Fruit fly (Drosophila melanogaster) whole organism, embryonic: ENCODE results near the gene bun.
A peak's percentile ranks its signal among the peaks of the same experiment; 100 is the strongest.

Experiments used
- ATbp ChIP-seq: fragments of 200-800 bp; sonication (Bioruptor generic); optimal IDR thresholded peaks from 2 replicates; lab custom pipeline; 2017; ENCODE audit warnings: missing biosample characterization, mild to moderate bottlenecking, missing genetic modification characterization, missing genetic modification reagents
- Aef1 ChIP-seq: fragments of 200-800 bp; sonication (Bioruptor generic); IDR thresholded peaks from 3 replicates; pipeline ENCODE4 v1.3.6; 2022; ENCODE audit warnings: missing biosample characterization, missing genetic modification characterization
- CG10321 ChIP-seq: fragments of 200-800 bp; sonication (Bioruptor generic); IDR thresholded peaks from 2 replicates; pipeline ENCODE4 v1.3.6; 2022; ENCODE audit warnings: missing biosample characterization, missing genetic modification characterization
- CG10543 ChIP-seq: fragments of 200-800 bp; sonication (Bioruptor generic); optimal IDR thresholded peaks from 3 replicates; lab custom pipeline; 2017; ENCODE audit warnings: missing biosample characterization, mild to moderate bottlenecking, missing genetic modification characterization, moderate library complexity
- CG11085 ChIP-seq: fragments of 200-800 bp; sonication (Bioruptor generic); IDR thresholded peaks from 2 replicates; pipeline ENCODE4 v1.3.6; 2022; ENCODE audit warnings: missing biosample characterization, missing genetic modification characterization
- CG12744 ChIP-seq: fragments of 200-800 bp; sonication (Bioruptor generic); optimal IDR thresholded peaks from 2 replicates; lab custom pipeline; 2016; ENCODE audit warnings: missing biosample characterization, missing genetic modification characterization
- CG13296 ChIP-seq: fragments of 200-800 bp; sonication (Bioruptor generic); optimal IDR thresholded peaks from 3 replicates; lab custom pipeline; 2018; ENCODE audit warnings: missing biosample characterization, mild to moderate bottlenecking, missing genetic modification characterization
- CG13424 ChIP-seq: fragments of 200-800 bp; sonication (Bioruptor generic); optimal IDR thresholded peaks from 2 replicates; lab custom pipeline; 2019; ENCODE audit warnings: missing biosample characterization, mild to moderate bottlenecking, missing genetic modification characterization, moderate library complexity
- CG13894 ChIP-seq: fragments of 200-800 bp; sonication (Bioruptor generic); optimal IDR thresholded peaks from 3 replicates; lab custom pipeline; 2018; ENCODE audit warnings: missing biosample characterization, mild to moderate bottlenecking, missing genetic modification characterization, moderate library complexity
- CG14050 ChIP-seq: fragments of 200-800 bp; sonication (Bioruptor generic); IDR thresholded peaks from 3 replicates; pipeline ENCODE4 v1.3.6; 2022; ENCODE audit warnings: missing biosample characterization, missing genetic modification characterization
- CG14441 ChIP-seq: fragments of 200-800 bp; sonication (Bioruptor generic); IDR thresholded peaks from 2 replicates; pipeline ENCODE4 v1.3.6; 2022; ENCODE audit warnings: missing biosample characterization, missing genetic modification characterization
- CG1529 ChIP-seq: fragments of 200-800 bp; sonication (Bioruptor generic); optimal IDR thresholded peaks from 3 replicates; lab custom pipeline; 2018; ENCODE audit warnings: missing biosample characterization, missing genetic modification characterization
- CG16779 ChIP-seq: fragments of 200-800 bp; sonication (Bioruptor generic); IDR thresholded peaks from 2 replicates; pipeline ENCODE4 v1.3.6; 2022; ENCODE audit warnings: missing biosample characterization, missing genetic modification characterization
- CG2116 ChIP-seq: fragments of 200-800 bp; sonication (Bioruptor generic); optimal IDR thresholded peaks from 3 replicates; lab custom pipeline; 2018; ENCODE audit warnings: missing biosample characterization, mild to moderate bottlenecking, missing genetic modification characterization
- CG33557 ChIP-seq: fragments of 200-800 bp; sonication (Bioruptor generic); optimal IDR thresholded peaks from 2 replicates; lab custom pipeline; 2019; ENCODE audit warnings: missing biosample characterization, mild to moderate bottlenecking, missing genetic modification characterization, moderate library complexity
- CG42726 ChIP-seq: fragments of 200-800 bp; sonication (Bioruptor generic); IDR thresholded peaks from 2 replicates; pipeline ENCODE4 v1.3.6; 2022; ENCODE audit warnings: missing biosample characterization, missing genetic modification characterization; ENCODE audit not compliant: partially characterized antibody
- CG4282 ChIP-seq: fragments of 200-800 bp; sonication (Bioruptor generic); optimal IDR thresholded peaks from 2 replicates; lab custom pipeline; 2016; ENCODE audit warnings: missing biosample characterization, missing genetic modification characterization
- CG4854 ChIP-seq: fragments of 200-800 bp; sonication (Bioruptor generic); optimal IDR thresholded peaks from 2 replicates; lab custom pipeline; 2016; ENCODE audit warnings: missing biosample characterization, missing genetic modification characterization, inconsistent platforms
- CG5953 ChIP-seq: fragments of 200-800 bp; sonication (Bioruptor generic); IDR thresholded peaks from 2 replicates; pipeline ENCODE4 v1.3.6; 2022; ENCODE audit warnings: missing biosample characterization, missing genetic modification characterization
- CG6765 ChIP-seq: fragments of 200-800 bp; sonication (Bioruptor generic); optimal IDR thresholded peaks from 3 replicates; lab custom pipeline; 2017; ENCODE audit warnings: missing biosample characterization, mild to moderate bottlenecking, missing genetic modification characterization
- CG8765 ChIP-seq: fragments of 200-800 bp; sonication (Bioruptor generic); IDR thresholded peaks from 2 replicates; pipeline ENCODE4 v1.3.6; 2022; ENCODE audit warnings: missing biosample characterization, missing genetic modification characterization
- CG9215 ChIP-seq: fragments of 200-800 bp; sonication (Bioruptor generic); IDR thresholded peaks from 2 replicates; pipeline ENCODE4 v1.3.6; 2022; ENCODE audit warnings: missing biosample characterization, missing genetic modification characterization
- CTCF ChIP-seq: fragments of 200-800 bp; sonication (Bioruptor generic); optimal IDR thresholded peaks from 2 replicates; lab custom pipeline; 2017; ENCODE audit warnings: missing biosample characterization, mild to moderate bottlenecking, missing genetic modification characterization, moderate library complexity
- Eip74EF ChIP-seq, 2 experiments: fragments of 200-800 bp in 1 of 2; fragments of >200 bp in 1 of 2; sonication (Bioruptor generic) in 1 of 2; optimal IDR thresholded peaks; 2 replicates each; lab custom pipeline; 2017 to 2019; ENCODE audit warnings: missing biosample characterization in 2 of 2, missing genetic modification characterization in 2 of 2, mild to moderate bottlenecking in 1 of 2, moderate library complexity in 1 of 2
- HLH54F ChIP-seq: fragments of 200-800 bp; sonication (Bioruptor generic); optimal IDR thresholded peaks from 3 replicates; lab custom pipeline; 2016; ENCODE audit warnings: missing biosample characterization, missing genetic modification characterization
- Hmr ChIP-seq: fragments of 200-800 bp; sonication (Bioruptor generic); optimal IDR thresholded peaks from 3 replicates; lab custom pipeline; 2017; ENCODE audit warnings: mild to moderate bottlenecking, missing biosample characterization, missing genetic modification reagents, missing genetic modification characterization
- Nf-YC ChIP-seq: fragments of 200-800 bp; optimal IDR thresholded peaks from 3 replicates; lab custom pipeline; 2019; ENCODE audit warnings: missing biosample characterization, mild to moderate bottlenecking, missing genetic modification characterization, moderate library complexity
- PHDP ChIP-seq: fragments of 200-800 bp; sonication (Bioruptor generic); optimal IDR thresholded peaks from 3 replicates; lab custom pipeline; 2018; ENCODE audit warnings: missing biosample characterization, mild to moderate bottlenecking, missing genetic modification characterization, moderate library complexity
- Pdp1 ChIP-seq, 2 experiments: fragments of 200-800 bp; sonication (Bioruptor generic); optimal IDR thresholded peaks; 3 replicates each; lab custom pipeline; 2016; ENCODE audit warnings: missing biosample characterization in 2 of 2, missing genetic modification characterization in 2 of 2, mild to moderate bottlenecking in 1 of 2, moderate library complexity in 1 of 2
- Sry-β ChIP-seq: fragments of 200-800 bp; sonication (Bioruptor generic); optimal IDR thresholded peaks from 2 replicates; lab custom pipeline; 2018; ENCODE audit warnings: missing biosample characterization, mild to moderate bottlenecking, missing genetic modification characterization, moderate library complexity
- Sry-δ ChIP-seq: fragments of 200-800 bp; sonication (Bioruptor generic); optimal IDR thresholded peaks from 2 replicates; lab custom pipeline; 2016; ENCODE audit warnings: missing biosample characterization, missing genetic modification characterization
- croc ChIP-seq: fragments of 200-800 bp; sonication (Bioruptor generic); conservative IDR thresholded peaks from 3 replicates; pipeline ENCODE4 v1.3.6; 2022; ENCODE audit warnings: missing biosample characterization, missing genetic modification characterization
- cwo ChIP-seq: fragments of 200-800 bp; sonication (Bioruptor generic); optimal IDR thresholded peaks from 3 replicates; lab custom pipeline; 2017; ENCODE audit warnings: missing biosample characterization, missing genetic modification characterization, mild to moderate bottlenecking, moderate library complexity, missing genetic modification reagents
- fd3F ChIP-seq: fragments of 200-800 bp; sonication (Bioruptor generic); optimal IDR thresholded peaks from 2 replicates; lab custom pipeline; 2018; ENCODE audit warnings: missing biosample characterization, mild to moderate bottlenecking, missing genetic modification characterization, moderate library complexity
- fru ChIP-seq: fragments of >200 bp; optimal IDR thresholded peaks from 2 replicates; lab custom pipeline; 2017
- gcm2 ChIP-seq: fragments of 200-800 bp; sonication (Bioruptor generic); optimal IDR thresholded peaks from 2 replicates; lab custom pipeline; 2016; ENCODE audit warnings: missing biosample characterization, missing genetic modification characterization
- gfzf ChIP-seq: fragments of 200-800 bp; sonication (Bioruptor generic); optimal IDR thresholded peaks from 2 replicates; lab custom pipeline; 2016; ENCODE audit warnings: missing biosample characterization, mild to moderate bottlenecking, missing genetic modification characterization, moderate library complexity
- nau ChIP-seq: fragments of 200-800 bp; sonication (Bioruptor generic); optimal IDR thresholded peaks from 3 replicates; lab custom pipeline; 2017; ENCODE audit warnings: missing biosample characterization, mild to moderate bottlenecking, missing genetic modification characterization, missing genetic modification reagents
- nmo ChIP-seq: fragments of 200-800 bp; sonication (Bioruptor generic); optimal IDR thresholded peaks from 2 replicates; lab custom pipeline; 2018; ENCODE audit warnings: missing biosample characterization, mild to moderate bottlenecking, missing genetic modification characterization, moderate library complexity
- nom ChIP-seq: fragments of 200-800 bp; sonication (Bioruptor generic); optimal IDR thresholded peaks from 2 replicates; lab custom pipeline; 2017; ENCODE audit warnings: missing biosample characterization, missing genetic modification characterization, mild to moderate bottlenecking, moderate library complexity, missing genetic modification reagents
- pho ChIP-seq: fragments of 200-800 bp; sonication (Bioruptor generic); optimal IDR thresholded peaks from 2 replicates; lab custom pipeline; 2016; ENCODE audit warnings: missing biosample characterization, missing genetic modification characterization
- phol ChIP-seq: fragments of 200-800 bp; sonication (Bioruptor generic); optimal IDR thresholded peaks from 3 replicates; lab custom pipeline; 2018; ENCODE audit warnings: missing biosample characterization, mild to moderate bottlenecking, missing genetic modification characterization, moderate library complexity
- sc ChIP-seq, 3 experiments: fragments of >200 bp in 2 of 3; fragments of 200-800 bp in 1 of 3; sonication (Bioruptor generic) in 1 of 3; optimal IDR thresholded peaks; 2 replicates in 2 of 3; 3 replicates in 1 of 3; lab custom pipeline; 2017; ENCODE audit warnings: mild to moderate bottlenecking in 1 of 3, missing biosample characterization in 1 of 3, missing genetic modification characterization in 1 of 3, missing genetic modification reagents in 1 of 3
- stwl ChIP-seq: fragments of 200-800 bp; sonication (Bioruptor generic); optimal IDR thresholded peaks from 3 replicates; lab custom pipeline; 2018; ENCODE audit warnings: missing biosample characterization, mild to moderate bottlenecking, missing genetic modification characterization, moderate library complexity
- tio ChIP-seq: fragments of 200-800 bp; sonication (Bioruptor generic); optimal IDR thresholded peaks from 2 replicates; lab custom pipeline; 2017; ENCODE audit warnings: missing biosample characterization, missing genetic modification characterization, inconsistent platforms
- trem ChIP-seq: fragments of 200-800 bp; optimal IDR thresholded peaks from 3 replicates; lab custom pipeline; 2019; ENCODE audit warnings: missing biosample characterization, mild to moderate bottlenecking, missing genetic modification characterization, moderate library complexity
- wek ChIP-seq: fragments of 200-800 bp; sonication (Bioruptor generic); optimal IDR thresholded peaks from 3 replicates; lab custom pipeline; 2018; ENCODE audit warnings: missing biosample characterization, mild to moderate bottlenecking, missing genetic modification characterization, moderate library complexity

Gene bun

dm6 chr2L:12497283-12498265 is 48.8 kb downstream of the bun start, which contains the start of gene t-cup (continued):
- TF ChIP-seq CG4854 (GFP tag; lab: Kevin White, UChicago): peak; percentile 73
- peak; percentile 56 for TF ChIP-seq CG13424 (tag; lab: Kevin White, UChicago)
- peak; percentile 58 for TF ChIP-seq Nf-YC
- TF ChIP-seq Pdp1 (GFP tag; optimal IDR thresholded peaks at IDR 0.05; lab: Kevin White, UChicago): peak; percentile 50 to 88
- no peak for TF ChIP-seq fru (lab: Kevin White, UChicago)
- peak; percentile 89 for TF ChIP-seq CG13296 (GFP tag; lab: Kevin White, UChicago)
- peak; percentile 48 for TF ChIP-seq nom
- TF ChIP-seq CG5953 (GFP tag; lab: Robert Waterston, UW): 0 out of 2 replicates have a peak, but pooled peaks have one; percentile 50
- TF ChIP-seq CG12744: peak; percentile 70
- TF ChIP-seq wek: peak; percentile 86
- peak; percentile 83 for TF ChIP-seq cwo (GFP tag; lab: Kevin White, UChicago)
- TF ChIP-seq CG1529 (GFP tag; lab: Kevin White, UChicago): peak; percentile 75
- TF ChIP-seq Hmr (GFP tag; lab: Kevin White, UChicago): peak; percentile 91
- TF ChIP-seq PHDP (tag; lab: Kevin White, UChicago): peak; percentile 85
- peak; percentile 2 for TF ChIP-seq stwl (tag; lab: Kevin White, UChicago)
- no peak for TF ChIP-seq croc (GFP tag; lab: Robert Waterston, UW)
- TF ChIP-seq CG42726 (GFP tag; lab: Robert Waterston, UW): no peak
- peak; percentile 20 for TF ChIP-seq HLH54F (GFP tag; lab: Kevin White, UChicago)
- TF ChIP-seq phol: peak; percentile 0
- TF ChIP-seq Eip74EF (GFP tag; optimal IDR thresholded peaks at IDR 0.05; lab: Kevin White, UChicago): peak in 1 of 2 experiments; percentile 26
- TF ChIP-seq CTCF (GFP tag; lab: Kevin White, UChicago): peak; percentile 27
- peak; percentile 84 for TF ChIP-seq CG6765 (GFP tag; lab: Kevin White, UChicago)
- peak; percentile 54 for TF ChIP-seq CG2116
- TF ChIP-seq pho (GFP tag; lab: Kevin White, UChicago): peak; percentile 72
- peak; percentile 65 for TF ChIP-seq CG14441 (GFP tag; lab: Robert Waterston, UW)
- peak; percentile 63 for TF ChIP-seq CG33557 (GFP tag; lab: Kevin White, UChicago)
- no peak for TF ChIP-seq CG11085 (GFP tag; lab: Robert Waterston, UW)
- TF ChIP-seq Aef1 (GFP tag; lab: Robert Waterston, UW): 0 out of 3 replicates have a peak, but pooled peaks have one; percentile 27
- TF ChIP-seq fd3F (GFP tag; lab: Kevin White, UChicago): peak; percentile 61
- no peak for TF ChIP-seq gfzf (GFP tag; lab: Kevin White, UChicago)
- TF ChIP-seq CG9215 (GFP tag; lab: Robert Waterston, UW): no peak
- peak; percentile 57; the same call in 2 of the 3 replicates for TF ChIP-seq CG14050
- TF ChIP-seq tio (GFP tag; lab: Kevin White, UChicago): peak; percentile 42
- TF ChIP-seq Sry-β (GFP tag; lab: Kevin White, UChicago): peak; percentile 49
- no peak for TF ChIP-seq sc (optimal IDR thresholded peaks at IDR 0.05; lab: Kevin White, UChicago)
- peak; percentile 65 for TF ChIP-seq sc (GFP tag; optimal IDR thresholded peaks at IDR 0.05; lab: Kevin White, UChicago)
- TF ChIP-seq CG10321 (GFP tag; lab: Robert Waterston, UW): peak; percentile 44; the same call in 1 of the 2 replicates
- peak; percentile 22 for TF ChIP-seq Sry-δ
- TF ChIP-seq CG16779: peak; percentile 34; the same call in 1 of the 2 replicates
- TF ChIP-seq ATbp (GFP tag; lab: Kevin White, UChicago): peak; percentile 95
- TF ChIP-seq nmo (GFP tag; lab: Kevin White, UChicago): peak; percentile 22
- no peak for TF ChIP-seq CG8765 (GFP tag; lab: Robert Waterston, UW)
- no peak for TF ChIP-seq gcm2
- no peak for TF ChIP-seq CG4282 (GFP tag; lab: Kevin White, UChicago)
- no peak for TF ChIP-seq trem (tag; lab: Kevin White, UChicago)
- TF ChIP-seq CG10543 (GFP tag; lab: Kevin White, UChicago): peak; percentile 95
- TF ChIP-seq nau: peak; percentile 92
- peak; percentile 64 for TF ChIP-seq CG13894 (tag; lab: Kevin White, UChicago)
